Worm (Caenorhabditis elegans): Measurements from ENCODE around the gene T05A8.8.

- no peak for TF ChIP-seq ceh-13 (GFP tag; optimal IDR thresholded peaks at IDR 0.05)
- TF ChIP-seq F13C5.2 (tag; optimal IDR thresholded peaks at IDR 0.05): no peak
- no peak for TF ChIP-seq tra-4 (tag; optimal IDR thresholded peaks at IDR 0.05)
- no peak for TF ChIP-seq hnd-1 (tag; optimal IDR thresholded peaks at IDR 0.05)
- TF ChIP-seq pes-1 (GFP tag; IDR thresholded peaks at IDR 0.05): no peak
Observed at ce11 chrII:2780804-2781203, 44.3 kb downstream of the T05A8.8 start.

All from whole organism, early embryonic.